Fruit fly (Drosophila melanogaster): ENCODE measurements around the gene bchs.
A peak's percentile ranks its signal among the peaks of the same experiment; 100 is the strongest.

The bchs gene

DNA sequence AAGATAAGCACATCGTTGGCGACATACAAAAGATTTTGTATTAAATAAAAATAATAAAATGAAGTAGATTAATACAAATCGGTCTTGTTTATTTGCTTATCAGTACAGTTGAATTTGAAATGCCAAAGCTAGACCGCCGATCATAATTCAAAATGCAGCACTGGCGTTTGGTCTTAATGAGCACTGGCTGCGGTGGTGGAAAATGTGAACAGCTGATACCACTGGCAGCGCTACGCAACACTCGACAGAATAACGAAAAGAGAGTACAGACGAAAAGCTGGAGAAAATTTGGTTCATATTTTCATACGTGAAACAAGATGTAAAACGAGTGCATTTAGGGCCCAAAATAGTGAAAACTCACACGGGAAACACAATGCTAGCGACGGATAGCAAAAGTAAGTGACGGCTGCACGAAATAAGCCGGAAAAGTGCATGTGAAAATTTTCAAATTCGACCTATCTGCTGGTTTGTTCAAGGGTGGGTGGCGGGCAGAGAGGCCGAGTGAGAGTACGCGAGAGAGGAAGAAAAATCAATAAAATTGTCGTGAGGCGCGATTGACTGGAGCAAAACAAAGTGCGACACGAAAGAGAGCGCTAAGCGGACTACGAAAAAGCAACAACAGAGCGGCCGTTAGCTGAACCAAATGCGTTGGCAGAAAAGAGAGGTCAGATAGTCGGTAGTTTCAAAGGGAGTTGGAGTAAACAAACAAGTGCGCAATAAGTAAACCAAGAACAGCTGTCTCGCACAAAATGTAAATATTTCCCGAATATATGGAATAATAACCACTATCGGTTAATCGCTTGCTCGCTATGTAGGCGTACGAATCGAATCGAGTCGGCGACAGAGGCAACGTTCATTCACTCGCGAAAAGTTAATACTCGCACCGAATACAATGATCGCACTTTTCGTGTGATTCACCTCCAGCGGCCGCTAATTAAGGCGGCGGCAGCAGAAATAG, at the start of gene bchs (continued):
- TF ChIP-seq repo (GFP tag; optimal IDR thresholded peaks at IDR 0.05) (peak; percentile 71), zen2 (GFP tag; IDR thresholded peaks at IDR 0.05; ENCODE audit: partially characterized antibody) (no peak; the same call in 2 of the 3 replicates), Opbp (GFP tag; IDR thresholded peaks at IDR 0.05; ENCODE audit: partially characterized antibody) (peak; percentile 44; the same call in 2 of the 3 replicates), bigmax (GFP tag; optimal IDR thresholded peaks at IDR 0.05) (peak; percentile 77), pros (GFP tag; optimal IDR thresholded peaks at IDR 0.05) (peak; percentile 13), croc (GFP tag; conservative IDR thresholded peaks at IDR 0.05) (peak; percentile 27; the same call in 1 of the 3 replicates), CG11696 (GFP tag; IDR thresholded peaks at IDR 0.05) (peak; percentile 66; the same call in 1 of the 2 replicates), grn (GFP tag; optimal IDR thresholded peaks at IDR 0.05) (peak; percentile 96), sqz (GFP tag; optimal IDR thresholded peaks at IDR 0.05) (no peak), Ada2b (GFP tag; IDR thresholded peaks at IDR 0.05) (peak; percentile 30; the same call in 1 of the 2 replicates), CG6175 (GFP tag; IDR thresholded peaks at IDR 0.05) (no peak), CG3838 (GFP tag; optimal IDR thresholded peaks at IDR 0.05) (peak; percentile 82), Dip2 (GFP tag; IDR thresholded peaks at IDR 0.05) (no peak), gsb (GFP tag; IDR thresholded peaks at IDR 0.05) (peak; percentile 59; the same call in 1 of the 2 replicates), YL-1 (GFP tag; optimal IDR thresholded peaks at IDR 0.05) (peak; percentile 95), Dref (GFP tag; IDR thresholded peaks at IDR 0.05) (peak; percentile 83), tna (GFP tag; IDR thresholded peaks at IDR 0.05; ENCODE audit: partially characterized antibody) (no peak), sd (tag; optimal IDR thresholded peaks at IDR 0.05) (peak; percentile 87), gce (GFP tag; IDR thresholded peaks at IDR 0.05) (peak; percentile 93), ac (GFP tag; optimal IDR thresholded peaks at IDR 0.05) (peak; percentile 96), fd96Cb (tag; optimal IDR thresholded peaks at IDR 0.05) (peak; percentile 44), Awh (GFP tag; IDR thresholded peaks at IDR 0.05) (peak; percentile 96), CG5245 (GFP tag; optimal IDR thresholded peaks at IDR 0.05) (peak; percentile 75), Rx (GFP tag; IDR thresholded peaks at IDR 0.05) (peak; percentile 58), wor (GFP tag; IDR thresholded peaks at IDR 0.05) (no peak), cwo (GFP tag; optimal IDR thresholded peaks at IDR 0.05) (peak; percentile 86), Xbp1 (GFP tag; optimal IDR thresholded peaks at IDR 0.05) (peak; percentile 37), CG3163 (GFP tag; optimal IDR thresholded peaks at IDR 0.05) (peak; percentile 70), Sox102F (GFP tag; optimal IDR thresholded peaks at IDR 0.05) (peak; percentile 81), tap (tag; optimal IDR thresholded peaks at IDR 0.05) (no peak), CG6254 (GFP tag; optimal IDR thresholded peaks at IDR 0.05) (peak; percentile 91), Mrtf (GFP tag; IDR thresholded peaks at IDR 0.05) (peak; percentile 63; the same call in 1 of the 3 replicates), CG3065 (GFP tag; optimal IDR thresholded peaks at IDR 0.05) (peak; percentile 61), CG8478 (optimal IDR thresholded peaks at IDR 0.05) (no peak), Eip74EF (GFP tag; optimal IDR thresholded peaks at IDR 0.05) (no peak), CkIIα-i1 (GFP tag; IDR thresholded peaks at IDR 0.05) (peak; percentile 16; the same call in 1 of the 2 replicates), CG16813 (GFP tag; IDR thresholded peaks at IDR 0.05; ENCODE audit: partially characterized antibody) (peak; percentile 27; the same call in 1 of the 3 replicates), CG10543 (GFP tag; optimal IDR thresholded peaks at IDR 0.05) (peak; percentile 96), CG12071 (GFP tag; optimal IDR thresholded peaks at IDR 0.05) (peak; percentile 97), fd64A (GFP tag; optimal IDR thresholded peaks at IDR 0.05) (peak; percentile 98), NC2β (GFP tag; optimal IDR thresholded peaks at IDR 0.05) (peak; percentile 83), CG6854 (GFP tag; optimal IDR thresholded peaks at IDR 0.05) (peak; percentile 93), gro (GFP tag; optimal IDR thresholded peaks at IDR 0.05) (no peak), Optix (GFP tag; IDR thresholded peaks at IDR 0.05) (no peak; the same call in 2 of the 3 replicates), H2.0 (GFP tag; IDR thresholded peaks at IDR 0.05) (peak; percentile 24; the same call in 1 of the 2 replicates), odd (GFP tag; optimal IDR thresholded peaks at IDR 0.05) (peak; percentile 96), pum (GFP tag; optimal IDR thresholded peaks at IDR 0.05) (peak; percentile 39), CG7928 (GFP tag; optimal IDR thresholded peaks at IDR 0.05) (peak; percentile 67)
